Fruit fly (Drosophila melanogaster) whole organism, embryonic: ENCODE data around the gene xmas.
A peak's percentile ranks its signal among the peaks of the same experiment; 100 is the strongest.

Experiments used
- Atf6 ChIP-seq: fragments of 200-800 bp; sonication (Bioruptor generic); IDR thresholded peaks from 2 replicates; pipeline ENCODE4 v1.3.6; 2022; ENCODE audit warnings: missing biosample characterization, missing genetic modification characterization
- CG1024 ChIP-seq: fragments of 200-800 bp; sonication (Bioruptor generic); IDR thresholded peaks from 2 replicates; pipeline ENCODE4 v1.3.6; 2022; ENCODE audit warnings: missing biosample characterization, missing genetic modification characterization
- CG11093 ChIP-seq: fragments of 200-800 bp; sonication (Bioruptor generic); IDR thresholded peaks from 3 replicates; pipeline ENCODE4 v1.3.6; 2022; ENCODE audit warnings: missing biosample characterization, missing genetic modification characterization
- CG11695 ChIP-seq: fragments of 200-800 bp; sonication (Bioruptor generic); IDR thresholded peaks from 3 replicates; pipeline ENCODE4 v1.3.6; 2022; ENCODE audit warnings: missing biosample characterization, missing genetic modification characterization
- CG13424 ChIP-seq: fragments of 200-800 bp; sonication (Bioruptor generic); optimal IDR thresholded peaks from 2 replicates; lab custom pipeline; 2019; ENCODE audit warnings: missing biosample characterization, mild to moderate bottlenecking, missing genetic modification characterization, moderate library complexity
- CG13894 ChIP-seq: fragments of 200-800 bp; sonication (Bioruptor generic); optimal IDR thresholded peaks from 3 replicates; lab custom pipeline; 2018; ENCODE audit warnings: missing biosample characterization, mild to moderate bottlenecking, missing genetic modification characterization, moderate library complexity
- CG14441 ChIP-seq: fragments of 200-800 bp; sonication (Bioruptor generic); IDR thresholded peaks from 2 replicates; pipeline ENCODE4 v1.3.6; 2022; ENCODE audit warnings: missing biosample characterization, missing genetic modification characterization
- CG14860 ChIP-seq: fragments of 200-800 bp; sonication (Bioruptor generic); IDR thresholded peaks from 3 replicates; pipeline ENCODE4 v1.3.6; 2022; ENCODE audit warnings: missing biosample characterization, missing genetic modification characterization; ENCODE audit not compliant: partially characterized antibody
- CG1602 ChIP-seq: fragments of 200-800 bp; sonication (Bioruptor generic); optimal IDR thresholded peaks from 3 replicates; lab custom pipeline; 2016; ENCODE audit warnings: missing biosample characterization, missing genetic modification characterization
- CG16813 ChIP-seq: fragments of 200-800 bp; sonication (Bioruptor generic); IDR thresholded peaks from 3 replicates; pipeline ENCODE4 v1.3.6; 2022; ENCODE audit warnings: missing biosample characterization, missing genetic modification characterization; ENCODE audit not compliant: partially characterized antibody
- CG18619 ChIP-seq: fragments of 200-800 bp; sonication (Bioruptor generic); optimal IDR thresholded peaks from 3 replicates; lab custom pipeline; 2017; ENCODE audit warnings: missing biosample characterization, mild to moderate bottlenecking, missing genetic modification characterization
- CG2120 ChIP-seq: fragments of 200-800 bp; sonication (Bioruptor generic); optimal IDR thresholded peaks from 3 replicates; lab custom pipeline; 2016; ENCODE audit warnings: missing biosample characterization, missing genetic modification characterization
- CG31224 ChIP-seq: fragments of 200-800 bp; sonication (Bioruptor generic); IDR thresholded peaks from 2 replicates; pipeline ENCODE4 v1.3.6; 2022; ENCODE audit warnings: missing biosample characterization, missing genetic modification characterization
- CG32532 ChIP-seq: fragments of 200-800 bp; sonication (Bioruptor generic); IDR thresholded peaks from 2 replicates; pipeline ENCODE4 v1.3.6; 2022; ENCODE audit warnings: missing biosample characterization, missing genetic modification characterization
- CG6254 ChIP-seq: fragments of 200-800 bp; sonication (Bioruptor generic); optimal IDR thresholded peaks from 3 replicates; lab custom pipeline; 2017; ENCODE audit warnings: mild to moderate bottlenecking, missing biosample characterization, missing genetic modification reagents, missing genetic modification characterization
- CoRest ChIP-seq: fragments of 200-800 bp; sonication (Bioruptor generic); optimal IDR thresholded peaks from 3 replicates; lab custom pipeline; 2018; ENCODE audit warnings: missing biosample characterization, mild to moderate bottlenecking, missing genetic modification characterization, moderate library complexity
- Dek ChIP-seq: fragments of 200-800 bp; sonication (Bioruptor generic); optimal IDR thresholded peaks from 3 replicates; lab custom pipeline; 2019; ENCODE audit warnings: missing biosample characterization, mild to moderate bottlenecking, missing genetic modification characterization, moderate library complexity
- HHEX ChIP-seq: fragments of 200-800 bp; sonication (Bioruptor generic); optimal IDR thresholded peaks from 3 replicates; lab custom pipeline; 2017; ENCODE audit warnings: missing biosample characterization, mild to moderate bottlenecking, missing genetic modification characterization, missing genetic modification reagents
- HLH4C ChIP-seq: fragments of 200-800 bp; sonication (Bioruptor generic); IDR thresholded peaks from 3 replicates; pipeline ENCODE4 v1.3.6; 2022; ENCODE audit warnings: missing biosample characterization, missing genetic modification characterization; ENCODE audit not compliant: partially characterized antibody
- Hand ChIP-seq: fragments of 200-800 bp; sonication (Bioruptor generic); optimal IDR thresholded peaks from 2 replicates; lab custom pipeline; 2017; ENCODE audit warnings: mild to moderate bottlenecking, missing biosample characterization, missing genetic modification reagents, missing genetic modification characterization
- Hr51 ChIP-seq, 2 experiments: fragments of 200-800 bp; sonication (Bioruptor generic); optimal IDR thresholded peaks; 2 replicates in 1 of 2; 3 replicates in 1 of 2; lab custom pipeline; 2016 to 2018; ENCODE audit warnings: missing biosample characterization in 2 of 2, missing genetic modification characterization in 2 of 2, mild to moderate bottlenecking in 1 of 2, moderate library complexity in 1 of 2
- Meics ChIP-seq: fragments of 200-800 bp; sonication (Bioruptor generic); optimal IDR thresholded peaks from 2 replicates; lab custom pipeline; 2017; ENCODE audit warnings: missing biosample characterization, mild to moderate bottlenecking, missing genetic modification characterization
- Optix ChIP-seq: fragments of 200-800 bp; sonication (Bioruptor generic); IDR thresholded peaks from 3 replicates; pipeline ENCODE4 v1.3.6; 2022; ENCODE audit warnings: missing biosample characterization, missing genetic modification characterization
- Scr ChIP-seq: fragments of 200-800 bp; sonication (Bioruptor generic); IDR thresholded peaks from 2 replicates; pipeline ENCODE4 v1.3.6; 2022; ENCODE audit warnings: missing biosample characterization, missing genetic modification characterization; ENCODE audit not compliant: partially characterized antibody
- Sox100B ChIP-seq: fragments of 200-800 bp; sonication (Bioruptor generic); optimal IDR thresholded peaks from 3 replicates; lab custom pipeline; 2018; ENCODE audit warnings: missing biosample characterization, mild to moderate bottlenecking, missing genetic modification characterization
- Sox102F ChIP-seq: fragments of 200-800 bp; sonication (Bioruptor generic); optimal IDR thresholded peaks from 2 replicates; lab custom pipeline; 2018; ENCODE audit warnings: missing biosample characterization, mild to moderate bottlenecking, missing genetic modification characterization, moderate library complexity
- Trl ChIP-seq, 3 experiments: fragments of >200 bp in 2 of 3; fragments of 200-800 bp in 1 of 3; sonication (Bioruptor generic) in 1 of 3; optimal IDR thresholded peaks; 2 replicates in 1 of 3; 3 replicates in 2 of 3; lab custom pipeline; 2016 to 2017; ENCODE audit warnings: missing biosample characterization in 1 of 3, missing genetic modification characterization in 1 of 3
- Vsx1 ChIP-seq: fragments of 200-800 bp; sonication (Bioruptor generic); optimal IDR thresholded peaks from 2 replicates; lab custom pipeline; 2017; ENCODE audit warnings: missing biosample characterization, mild to moderate bottlenecking, missing genetic modification characterization, missing genetic modification reagents
- ato ChIP-seq: fragments of 200-800 bp; sonication (Bioruptor generic); IDR thresholded peaks from 2 replicates; pipeline ENCODE4 v1.3.6; 2022; ENCODE audit warnings: missing biosample characterization, missing genetic modification characterization; ENCODE audit not compliant: partially characterized antibody
- bbx ChIP-seq: fragments of 200-800 bp; sonication (Bioruptor generic); IDR thresholded peaks from 2 replicates; pipeline ENCODE4 v1.3.6; 2022; ENCODE audit warnings: missing biosample characterization, missing genetic modification characterization; ENCODE audit not compliant: partially characterized antibody
- bsh ChIP-seq, 2 experiments: fragments of 200-800 bp; sonication (Bioruptor generic); optimal IDR thresholded peaks; 2 replicates each; lab custom pipeline; 2017 to 2018; ENCODE audit warnings: mild to moderate bottlenecking in 2 of 2, missing biosample characterization in 2 of 2, missing genetic modification characterization in 2 of 2, moderate library complexity in 1 of 2
- cg ChIP-seq: fragments of 200-800 bp; sonication (Bioruptor generic); optimal IDR thresholded peaks from 3 replicates; lab custom pipeline; 2019; ENCODE audit warnings: missing biosample characterization, mild to moderate bottlenecking, missing genetic modification characterization, moderate library complexity
- fd3F ChIP-seq: fragments of 200-800 bp; sonication (Bioruptor generic); optimal IDR thresholded peaks from 2 replicates; lab custom pipeline; 2018; ENCODE audit warnings: missing biosample characterization, mild to moderate bottlenecking, missing genetic modification characterization, moderate library complexity
- nerfin-1 ChIP-seq: fragments of 200-800 bp; sonication (Bioruptor generic); optimal IDR thresholded peaks from 3 replicates; lab custom pipeline; 2019; ENCODE audit warnings: missing biosample characterization, mild to moderate bottlenecking, missing genetic modification characterization, moderate library complexity
- nerfin-2 ChIP-seq: fragments of 200-800 bp; sonication (Bioruptor generic); IDR thresholded peaks from 2 replicates; pipeline ENCODE4 v1.3.6; 2022; ENCODE audit warnings: missing biosample characterization, missing genetic modification characterization; ENCODE audit not compliant: partially characterized antibody
- pb ChIP-seq: fragments of 200-800 bp; sonication (Bioruptor generic); optimal IDR thresholded peaks from 3 replicates; lab custom pipeline; 2016; ENCODE audit warnings: missing biosample characterization, missing genetic modification characterization
- stc ChIP-seq: fragments of 200-800 bp; sonication (Bioruptor generic); IDR thresholded peaks from 2 replicates; pipeline ENCODE4 v1.3.6; 2022; ENCODE audit warnings: missing biosample characterization, missing genetic modification characterization
- stwl ChIP-seq: fragments of 200-800 bp; sonication (Bioruptor generic); optimal IDR thresholded peaks from 3 replicates; lab custom pipeline; 2018; ENCODE audit warnings: missing biosample characterization, mild to moderate bottlenecking, missing genetic modification characterization, moderate library complexity
- tna ChIP-seq: fragments of 200-800 bp; sonication (Bioruptor generic); IDR thresholded peaks from 2 replicates; pipeline ENCODE4 v1.3.6; 2022; ENCODE audit warnings: missing biosample characterization, missing genetic modification characterization; ENCODE audit not compliant: partially characterized antibody
- vnd ChIP-seq: fragments of 200-800 bp; sonication (Bioruptor generic); IDR thresholded peaks from 3 replicates; pipeline ENCODE4 v1.3.6; 2022; ENCODE audit warnings: missing biosample characterization, missing genetic modification characterization; ENCODE audit not compliant: partially characterized antibody

xmas gene

DNA sequence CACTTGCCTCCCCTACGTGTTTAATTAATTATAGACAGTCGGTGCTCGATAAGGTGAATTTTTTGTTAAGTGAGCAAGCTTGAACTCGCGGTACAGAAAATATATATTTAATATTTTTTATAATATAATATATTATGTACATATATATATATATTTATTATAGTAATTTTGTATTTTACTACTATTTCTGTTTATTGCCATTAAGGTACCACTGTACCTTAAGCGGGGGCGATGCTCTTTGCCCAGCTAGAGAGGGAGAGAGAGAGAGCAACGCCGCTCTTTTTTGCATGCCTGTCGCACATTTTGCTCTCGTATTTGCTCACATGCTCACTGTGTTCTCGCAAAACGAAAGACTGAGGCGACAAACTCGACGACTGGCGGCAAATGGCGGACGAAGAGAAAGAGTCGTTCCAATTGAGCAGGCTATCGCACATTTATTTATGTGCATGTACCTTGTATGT lies 11.4 kb upstream of the xmas start (continued):
- peak; percentile 77 for TF ChIP-seq CG32532 (GFP tag; lab: Robert Waterston, UW)
- 0 out of 2 replicates have a peak, but pooled peaks have one; percentile 28 for TF ChIP-seq CG31224 (GFP tag; lab: Robert Waterston, UW)
- TF ChIP-seq CG1024 (GFP tag; lab: Robert Waterston, UW): no peak
- TF ChIP-seq Sox102F: peak; percentile 38
- TF ChIP-seq stc (GFP tag; lab: Robert Waterston, UW): 0 out of 2 replicates have a peak, but pooled peaks have one; percentile 28
- peak; percentile 49; the same call in 1 of the 2 replicates for TF ChIP-seq CG14441
- TF ChIP-seq Optix (GFP tag; lab: Robert Waterston, UW): 0 out of 3 replicates have a peak, but pooled peaks have one; percentile 22
- TF ChIP-seq Dek (tag; lab: Kevin White, UChicago): peak; percentile 47
- TF ChIP-seq Trl (optimal IDR thresholded peaks at IDR 0.05; lab: Kevin White, UChicago): peak; percentile 45 to 47
- TF ChIP-seq Trl (GFP tag; optimal IDR thresholded peaks at IDR 0.05; lab: Kevin White, UChicago): no peak
- TF ChIP-seq CG18619: peak; percentile 8
- TF ChIP-seq CG11695 (GFP tag; lab: Robert Waterston, UW): peak; percentile 69; the same call in 2 of the 3 replicates
- peak; percentile 55 for TF ChIP-seq CG13424 (tag; lab: Kevin White, UChicago)
- TF ChIP-seq CoRest (tag; lab: Kevin White, UChicago): peak; percentile 45
- TF ChIP-seq CG2120 (GFP tag; lab: Kevin White, UChicago): peak; percentile 31
- peak; percentile 40 for TF ChIP-seq CG13894 (tag; lab: Kevin White, UChicago)
- TF ChIP-seq HHEX (GFP tag; lab: Kevin White, UChicago): peak; percentile 50
- TF ChIP-seq Sox100B (GFP tag; lab: Kevin White, UChicago): peak; percentile 28
- TF ChIP-seq Atf6: peak; percentile 40; the same call in 1 of the 2 replicates
- peak in 1 of 2 experiments; percentile 66 for TF ChIP-seq bsh (GFP tag; optimal IDR thresholded peaks at IDR 0.05; lab: Kevin White, UChicago)
- TF ChIP-seq cg (GFP tag; lab: Kevin White, UChicago): no peak
- no peak for TF ChIP-seq CG1602 (GFP tag; lab: Kevin White, UChicago)
- peak in 1 of 2 experiments; percentile 64 for TF ChIP-seq Hr51 (GFP tag; optimal IDR thresholded peaks at IDR 0.05; lab: Kevin White, UChicago)
- TF ChIP-seq pb (GFP tag; lab: Kevin White, UChicago): no peak
- TF ChIP-seq, all 482 proteins: peak for 139

DNA sequence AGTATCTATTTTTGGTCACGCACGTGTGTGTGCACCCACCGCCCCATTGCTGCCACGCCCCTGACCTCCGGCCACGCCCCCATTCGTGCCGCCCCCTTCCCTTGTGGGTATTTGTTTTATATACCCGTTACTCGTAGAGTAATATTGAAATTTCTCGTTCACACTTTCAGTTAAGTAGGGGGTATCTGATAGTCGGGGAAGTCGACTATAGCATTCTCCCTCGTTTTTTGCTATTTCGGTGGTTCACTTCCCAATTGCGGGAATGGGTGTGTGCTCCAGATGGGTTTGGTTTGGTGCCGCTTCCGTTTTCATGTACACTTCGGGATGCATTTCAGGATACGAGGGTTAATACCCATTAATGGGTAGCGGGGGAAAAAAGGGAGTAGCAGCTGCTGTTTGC lies 8.2 kb upstream of the xmas start:
- TF ChIP-seq tna: peak; percentile 51; the same call in 1 of the 2 replicates
- TF ChIP-seq pb (GFP tag; lab: Kevin White, UChicago): no peak
- TF ChIP-seq nerfin-2 (GFP tag; lab: Robert Waterston, UW): peak; percentile 37; the same call in 1 of the 2 replicates
- TF ChIP-seq Hand (GFP tag; lab: Kevin White, UChicago): no peak
- TF ChIP-seq bbx (GFP tag; lab: Robert Waterston, UW): peak; percentile 50; the same call in 1 of the 2 replicates
- no peak for TF ChIP-seq fd3F
- no peak for TF ChIP-seq nerfin-1
- no peak for TF ChIP-seq Vsx1 (GFP tag; lab: Kevin White, UChicago)
- no peak for TF ChIP-seq cg (GFP tag; lab: Kevin White, UChicago)
- no peak for TF ChIP-seq CG11093 (GFP tag; lab: Robert Waterston, UW)
- TF ChIP-seq ato (GFP tag; lab: Robert Waterston, UW): 0 out of 2 replicates have a peak, but pooled peaks have one; percentile 10
- TF ChIP-seq CG16813 (GFP tag; lab: Robert Waterston, UW): peak; percentile 29; the same call in 1 of the 3 replicates
- TF ChIP-seq CG6254 (GFP tag; lab: Kevin White, UChicago): no peak
- TF ChIP-seq Scr (GFP tag; lab: Robert Waterston, UW): 0 out of 2 replicates have a peak, but pooled peaks have one; percentile 15
- peak; percentile 65 for TF ChIP-seq HLH4C (GFP tag; lab: Robert Waterston, UW)
- no peak for TF ChIP-seq Meics
- peak; percentile 54; the same call in 2 of the 3 replicates for TF ChIP-seq CG14860 (GFP tag; lab: Robert Waterston, UW)
- TF ChIP-seq stwl (tag; lab: Kevin White, UChicago): no peak
- 0 out of 3 replicates have a peak, but pooled peaks have one; percentile 17 for TF ChIP-seq vnd (GFP tag; lab: Robert Waterston, UW)
